Worm (Caenorhabditis elegans) whole organism, L2 larva: Measurements from ENCODE around the gene mex-6.

Experiments used
- dmd-4 ChIP-seq: sonication (generic microtip); optimal IDR thresholded peaks from 2 replicates; lab custom pipeline; 2017; ENCODE audit warnings: missing biosample characterization, missing genetic modification characterization
- nhr-129 ChIP-seq: fragments of 150-350 bp; optimal IDR thresholded peaks from 2 replicates; lab custom pipeline; 2014; ENCODE audit warnings: missing biosample characterization, missing genetic modification characterization
- nhr-25 ChIP-seq: fragments of 150-350 bp; sonication (generic microtip); optimal IDR thresholded peaks from 3 replicates; lab custom pipeline; 2014; ENCODE audit warnings: missing biosample characterization, missing genetic modification characterization
- nhr-6 ChIP-seq: fragments of 150-350 bp; optimal IDR thresholded peaks from 2 replicates; lab custom pipeline; 2014; ENCODE audit warnings: missing biosample characterization, missing genetic modification characterization
- snpc-4 ChIP-seq: fragments of 150-350 bp; optimal IDR thresholded peaks from 2 replicates; lab custom pipeline; 2014; ENCODE audit warnings: missing biosample characterization, missing genetic modification characterization

DNA sequence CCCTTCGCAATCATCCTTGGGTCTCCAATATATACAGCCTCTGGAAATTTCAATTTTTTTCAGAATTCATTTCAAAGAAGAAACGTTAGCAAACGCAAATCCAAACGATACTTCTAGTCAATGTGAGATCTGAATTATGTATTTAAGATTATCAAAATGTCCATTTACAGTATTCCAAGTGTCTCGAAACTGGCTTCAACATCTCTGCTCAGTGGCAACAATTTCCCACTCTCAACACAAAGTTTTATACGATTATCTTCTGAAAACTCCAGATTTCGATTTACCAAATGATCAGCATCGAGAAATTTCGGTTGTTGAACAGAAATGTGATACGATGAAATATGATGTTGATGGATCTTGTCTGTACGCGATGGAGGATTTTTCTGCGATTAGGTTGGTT is 32.6 kb downstream of the mex-6 start:
- TF ChIP-seq snpc-4 (tag; lab: Kevin White, UChicago) (no peak), dmd-4 (tag; lab: Kevin White, UChicago) (no peak), nhr-6 (tag; lab: Kevin White, UChicago) (no peak), nhr-129 (no peak), nhr-25 (tag; lab: Kevin White, UChicago) (no peak)
